Worm (Caenorhabditis elegans): Measurements from ENCODE around the gene rpap-3.

- TF ChIP-seq him-1 (tag; optimal IDR thresholded peaks at IDR 0.05) = peak; percentile 29
- no peak for TF ChIP-seq dao-5 (tag; optimal IDR thresholded peaks at IDR 0.05)
Observed at ce11 chrIV:7790801-7791588, 12.2 kb upstream of the rpap-3 start, which contains the start of gene rsp-6.
